Worm (Caenorhabditis elegans) whole organism, L3 larva: ENCODE data around the gene twk-43.

Source experiments
- R02D3.7 ChIP-seq: fragments of 150-350 bp; optimal IDR thresholded peaks from 2 replicates; lab custom pipeline; 2014; ENCODE audit warnings: missing biosample characterization, missing genetic modification characterization
- ZK546.5 ChIP-seq: sonication (generic microtip); optimal IDR thresholded peaks from 2 replicates; lab custom pipeline; 2017; ENCODE audit warnings: missing biosample characterization, missing genetic modification characterization
- aly-2 ChIP-seq: fragments of 150-350 bp; optimal IDR thresholded peaks from 2 replicates; lab custom pipeline; 2014; ENCODE audit warnings: missing biosample characterization, missing genetic modification characterization
- ceh-16 ChIP-seq: sonication (generic microtip); optimal IDR thresholded peaks from 2 replicates; lab custom pipeline; 2017; ENCODE audit warnings: missing biosample characterization, missing genetic modification characterization
- ceh-28 ChIP-seq: fragments of 150-350 bp; optimal IDR thresholded peaks from 2 replicates; lab custom pipeline; 2014; ENCODE audit warnings: missing biosample characterization, missing genetic modification reagents, missing genetic modification characterization
- ceh-82 ChIP-seq: fragments of 150-350 bp; optimal IDR thresholded peaks from 2 replicates; lab custom pipeline; 2014; ENCODE audit warnings: missing biosample characterization, missing genetic modification characterization
- ceh-9 ChIP-seq: sonication (generic microtip); optimal IDR thresholded peaks from 2 replicates; lab custom pipeline; 2018; ENCODE audit warnings: missing biosample characterization, missing genetic modification characterization
- daf-12 ChIP-seq: fragments of 150-350 bp; optimal IDR thresholded peaks from 2 replicates; lab custom pipeline; 2014; ENCODE audit warnings: missing biosample characterization, missing genetic modification reagents, missing genetic modification characterization
- egl-27 ChIP-seq: sonication (generic microtip); optimal IDR thresholded peaks from 4 replicates; lab custom pipeline; 2017; ENCODE audit warnings: missing biosample characterization, missing genetic modification reagents, missing genetic modification characterization
- elt-1 ChIP-seq: fragments of 150-350 bp; optimal IDR thresholded peaks from 2 replicates; lab custom pipeline; 2014; ENCODE audit warnings: missing biosample characterization, missing genetic modification characterization
- elt-2 ChIP-seq: sonication (generic microtip); optimal IDR thresholded peaks from 2 replicates; lab custom pipeline; 2016; ENCODE audit warnings: missing genetic modification reagents, mild to moderate bottlenecking, missing genetic modification characterization, missing compliant biosample characterization
- elt-3 ChIP-seq, 3 experiments: fragments of 150-350 bp in 1 of 3; sonication (generic microtip) in 2 of 3; optimal IDR thresholded peaks; 2 replicates in 2 of 3; 4 replicates in 1 of 3; lab custom pipeline; 2014 to 2017; ENCODE audit warnings: missing biosample characterization in 3 of 3, missing genetic modification characterization in 3 of 3
- eor-1 ChIP-seq, 2 experiments: fragments of 150-350 bp; optimal IDR thresholded peaks; 2 replicates each; lab custom pipeline; 2014 to 2018; ENCODE audit warnings: missing biosample characterization in 2 of 2, missing genetic modification characterization in 2 of 2
- fkh-10 ChIP-seq: sonication (generic microtip); optimal IDR thresholded peaks from 2 replicates; lab custom pipeline; 2017; ENCODE audit warnings: missing biosample characterization, missing genetic modification reagents, missing genetic modification characterization
- fkh-2 ChIP-seq: fragments of 150-350 bp; optimal IDR thresholded peaks from 2 replicates; lab custom pipeline; 2014; ENCODE audit warnings: missing biosample characterization, missing genetic modification reagents, missing genetic modification characterization
- fos-1 ChIP-seq: fragments of 150-350 bp; optimal IDR thresholded peaks from 2 replicates; lab custom pipeline; 2014; ENCODE audit warnings: missing biosample characterization, missing genetic modification characterization
- hmg-11 ChIP-seq: sonication (generic microtip); optimal IDR thresholded peaks from 2 replicates; lab custom pipeline; 2016; ENCODE audit warnings: missing genetic modification characterization, missing compliant biosample characterization
- jun-1 ChIP-seq: fragments of 150-350 bp; optimal IDR thresholded peaks from 2 replicates; lab custom pipeline; 2014; ENCODE audit warnings: missing biosample characterization, missing genetic modification reagents, missing genetic modification characterization
- lin-15B ChIP-seq: fragments of 150-350 bp; optimal IDR thresholded peaks from 2 replicates; lab custom pipeline; 2014; ENCODE audit warnings: missing biosample characterization, missing genetic modification characterization
- lin-39 ChIP-seq: fragments of 150-350 bp; optimal IDR thresholded peaks from 2 replicates; lab custom pipeline; 2018; ENCODE audit warnings: missing biosample characterization, missing genetic modification reagents, missing genetic modification characterization
- lsy-12 ChIP-seq: sonication (generic microtip); optimal IDR thresholded peaks from 2 replicates; lab custom pipeline; 2016; ENCODE audit warnings: mild to moderate bottlenecking, missing genetic modification characterization, missing compliant biosample characterization
- mdl-1 ChIP-seq: fragments of 150-350 bp; optimal IDR thresholded peaks from 2 replicates; lab custom pipeline; 2014; ENCODE audit warnings: missing biosample characterization, missing genetic modification characterization
- mml-1 ChIP-seq: fragments of 150-350 bp; sonication (generic microtip); optimal IDR thresholded peaks from 3 replicates; lab custom pipeline; 2014; ENCODE audit warnings: missing biosample characterization, missing genetic modification characterization
- nfya-1 ChIP-seq: sonication (generic microtip); optimal IDR thresholded peaks from 2 replicates; lab custom pipeline; 2017; ENCODE audit warnings: missing genetic modification characterization, mild to moderate bottlenecking, missing compliant biosample characterization, antibody characterized with exemption, moderate library complexity; ENCODE audit not compliant: insufficient read depth
- nhr-11 ChIP-seq: fragments of 150-350 bp; optimal IDR thresholded peaks from 2 replicates; lab custom pipeline; 2014; ENCODE audit warnings: missing biosample characterization, missing genetic modification characterization
- nhr-12 ChIP-seq: fragments of 150-350 bp; optimal IDR thresholded peaks from 2 replicates; lab custom pipeline; 2014; ENCODE audit warnings: missing biosample characterization, missing genetic modification characterization
- nhr-23 ChIP-seq: fragments of 150-350 bp; optimal IDR thresholded peaks from 2 replicates; lab custom pipeline; 2014; ENCODE audit warnings: missing biosample characterization, missing genetic modification reagents, missing genetic modification characterization
- nhr-237 ChIP-seq: fragments of 150-350 bp; optimal IDR thresholded peaks from 2 replicates; lab custom pipeline; 2014; ENCODE audit warnings: missing biosample characterization, missing genetic modification characterization
- nhr-25 ChIP-seq: sonication (generic microtip); optimal IDR thresholded peaks from 2 replicates; lab custom pipeline; 2017; ENCODE audit warnings: missing biosample characterization, missing genetic modification characterization
- nhr-28 ChIP-seq: fragments of 150-350 bp; optimal IDR thresholded peaks from 2 replicates; lab custom pipeline; 2014; ENCODE audit warnings: missing biosample characterization, missing genetic modification characterization
- nhr-43 ChIP-seq: sonication (generic microtip); optimal IDR thresholded peaks from 2 replicates; lab custom pipeline; 2016; ENCODE audit warnings: mild to moderate bottlenecking, missing genetic modification characterization, missing compliant biosample characterization; ENCODE audit not compliant: poor library complexity, severe bottlenecking
- nhr-67 ChIP-seq: fragments of 150-350 bp; optimal IDR thresholded peaks from 2 replicates; lab custom pipeline; 2014; ENCODE audit warnings: missing biosample characterization, missing genetic modification characterization
- nhr-76 ChIP-seq: fragments of 150-350 bp; sonication (generic microtip); optimal IDR thresholded peaks from 5 replicates; lab custom pipeline; 2014; ENCODE audit warnings: missing biosample characterization, missing genetic modification characterization
- nhr-77 ChIP-seq: fragments of 150-350 bp; optimal IDR thresholded peaks from 2 replicates; lab custom pipeline; 2014; ENCODE audit warnings: missing biosample characterization, missing genetic modification characterization
- pha-4 ChIP-seq: fragments of 150-350 bp; optimal IDR thresholded peaks from 2 replicates; lab custom pipeline; 2014; ENCODE audit warnings: missing biosample characterization, missing genetic modification reagents, missing genetic modification characterization
- pqm-1 ChIP-seq: fragments of 150-350 bp; optimal IDR thresholded peaks from 2 replicates; lab custom pipeline; 2017; ENCODE audit warnings: missing biosample characterization, missing genetic modification characterization, inconsistent platforms
- sea-2 ChIP-seq: fragments of 150-350 bp; sonication (generic microtip); optimal IDR thresholded peaks from 4 replicates; lab custom pipeline; 2014; ENCODE audit warnings: missing biosample characterization, missing genetic modification reagents, missing genetic modification characterization
- snpc-4 ChIP-seq: fragments of 150-350 bp; optimal IDR thresholded peaks from 2 replicates; lab custom pipeline; 2014; ENCODE audit warnings: missing biosample characterization, missing genetic modification characterization
- tbx-2 ChIP-seq: sonication (generic microtip); optimal IDR thresholded peaks from 2 replicates; lab custom pipeline; 2016; ENCODE audit warnings: mild to moderate bottlenecking, missing genetic modification characterization, missing compliant biosample characterization
- unc-39 ChIP-seq: sonication (generic microtip); optimal IDR thresholded peaks from 4 replicates; lab custom pipeline; 2017; ENCODE audit warnings: missing biosample characterization, missing genetic modification characterization
- ztf-11 ChIP-seq: fragments of 150-350 bp; optimal IDR thresholded peaks from 2 replicates; lab custom pipeline; 2014; ENCODE audit warnings: missing biosample characterization, missing genetic modification characterization
- ztf-4 ChIP-seq: fragments of 150-350 bp; optimal IDR thresholded peaks from 2 replicates; lab custom pipeline; 2014; ENCODE audit warnings: missing biosample characterization, missing genetic modification characterization

Gene twk-43

ce11 chrV:13374532-13374931 lies 28.5 kb downstream of the twk-43 start:
- TF ChIP-seq lin-39 (tag; lab: Kevin White, UChicago), result no peak
- no peak for TF ChIP-seq fkh-10
- TF ChIP-seq egl-27 (tag; lab: Kevin White, UChicago), result no peak
- peak; percentile 31 for TF ChIP-seq elt-2 (tag; lab: Kevin White, UChicago)
- no peak for TF ChIP-seq sea-2 (GFP tag; lab: Kevin White, UChicago)
- peak; percentile 18 for TF ChIP-seq lsy-12 (tag; lab: Kevin White, UChicago)
- peak; percentile 56 for TF ChIP-seq ceh-28 (tag; lab: Kevin White, UChicago)
- TF ChIP-seq tbx-2 (tag; lab: Kevin White, UChicago), result peak; percentile 6
- peak; percentile 93 for TF ChIP-seq nhr-25 (tag; lab: Kevin White, UChicago)
- no peak for TF ChIP-seq fkh-2 (tag; lab: Kevin White, UChicago)
- peak; percentile 95 for TF ChIP-seq nhr-23 (tag; lab: Kevin White, UChicago)
- peak; percentile 16 for TF ChIP-seq jun-1 (tag; lab: Kevin White, UChicago)
- TF ChIP-seq nhr-43 (tag; lab: Kevin White, UChicago), result peak; percentile 49
- TF ChIP-seq hmg-11 (tag; lab: Kevin White, UChicago), result no peak
- TF ChIP-seq fos-1 (tag; lab: Kevin White, UChicago), result no peak

- TF ChIP-seq ceh-28 (tag; lab: Kevin White, UChicago) (peak; percentile 18), ztf-11 (tag; lab: Kevin White, UChicago) (no peak), R02D3.7 (peak; percentile 19), nhr-77 (no peak), elt-1 (tag; lab: Kevin White, UChicago) (peak; percentile 27), fkh-10 (no peak), nhr-43 (tag; lab: Kevin White, UChicago) (peak; percentile 33), fos-1 (tag; lab: Kevin White, UChicago) (no peak), eor-1 (tag; optimal IDR thresholded peaks at IDR 0.05; lab: Kevin White, UChicago) (no peak), nfya-1 (peak; percentile 4), tbx-2 (tag; lab: Kevin White, UChicago) (no peak), nhr-67 (tag; lab: Kevin White, UChicago) (no peak), nhr-23 (tag; lab: Kevin White, UChicago) (peak; percentile 34), lin-39 (tag; lab: Kevin White, UChicago) (no peak), nhr-237 (tag; lab: Kevin White, UChicago) (no peak), sea-2 (GFP tag; lab: Kevin White, UChicago) (no peak), nhr-25 (tag; lab: Kevin White, UChicago) (peak; percentile 82), nhr-76 (tag; lab: Kevin White, UChicago) (no peak)
Observed at ce11 chrV:13375861-13376260, 29.8 kb downstream of the twk-43 start.

- TF ChIP-seq ceh-16 (tag; lab: Kevin White, UChicago) (no peak), mml-1 (tag; lab: Kevin White, UChicago) (no peak), nhr-25 (tag; lab: Kevin White, UChicago) (peak; percentile 4), pqm-1 (peak; percentile 96), jun-1 (tag; lab: Kevin White, UChicago) (peak; percentile 39), elt-2 (tag; lab: Kevin White, UChicago) (peak; percentile 99), pha-4 (tag; lab: Kevin White, UChicago) (peak; percentile 57)
- TF ChIP-seq, all 47 proteins: peak for 5
Observed at ce11 chrV:13377130-13377529, 31.1 kb downstream of the twk-43 start.

ce11 chrV:13380178-13380577 lies 34.1 kb downstream of the twk-43 start, which contains the start of gene ifbp-1:
Gene ifbp-1 (minus strand): TSS chrV:13380262.
- no peak for TF ChIP-seq ZK546.5 (tag; lab: Kevin White, UChicago)
- peak; percentile 36 for TF ChIP-seq ceh-16 (tag; lab: Kevin White, UChicago)
- TF ChIP-seq pha-4 (tag; lab: Kevin White, UChicago), result no peak
- peak in 1 of 3 experiments; percentile 67 for TF ChIP-seq elt-3 (tag; optimal IDR thresholded peaks at IDR 0.05; lab: Kevin White, UChicago)
- no peak for TF ChIP-seq egl-27 (tag; lab: Kevin White, UChicago)
- no peak for TF ChIP-seq unc-39 (tag; lab: Kevin White, UChicago)
- TF ChIP-seq nhr-28 (tag; lab: Kevin White, UChicago), result no peak
- peak; percentile 54 for TF ChIP-seq elt-1 (tag; lab: Kevin White, UChicago)
- TF ChIP-seq lin-15B, result no peak
- no peak for TF ChIP-seq fkh-10
- no peak for TF ChIP-seq ceh-9 (tag; lab: Kevin White, UChicago)
- no peak for TF ChIP-seq nhr-12 (tag; lab: Kevin White, UChicago)
- no peak for TF ChIP-seq ztf-4
- TF ChIP-seq lin-39 (tag; lab: Kevin White, UChicago), result no peak
- no peak for TF ChIP-seq elt-2 (tag; lab: Kevin White, UChicago)
- no peak for TF ChIP-seq nhr-11 (tag; lab: Kevin White, UChicago)
- TF ChIP-seq ceh-82 (tag; lab: Kevin White, UChicago), result no peak
- TF ChIP-seq nhr-237 (tag; lab: Kevin White, UChicago), result no peak
- no peak for TF ChIP-seq mml-1 (tag; lab: Kevin White, UChicago)
- peak; percentile 96 for TF ChIP-seq nhr-25 (tag; lab: Kevin White, UChicago)
- no peak for TF ChIP-seq aly-2
- TF ChIP-seq nfya-1, result no peak
- no peak for TF ChIP-seq pqm-1
- TF ChIP-seq lsy-12 (tag; lab: Kevin White, UChicago), result peak; percentile 27
- no peak for TF ChIP-seq hmg-11 (tag; lab: Kevin White, UChicago)
- TF ChIP-seq sea-2 (GFP tag; lab: Kevin White, UChicago), result no peak
- peak; percentile 16 for TF ChIP-seq tbx-2 (tag; lab: Kevin White, UChicago)
- peak; percentile 65 for TF ChIP-seq nhr-43 (tag; lab: Kevin White, UChicago)
- TF ChIP-seq fos-1 (tag; lab: Kevin White, UChicago), result no peak
- no peak for TF ChIP-seq daf-12 (tag; lab: Kevin White, UChicago)
- peak; percentile 26 for TF ChIP-seq mdl-1
- no peak for TF ChIP-seq snpc-4 (tag; lab: Kevin White, UChicago)
- peak; percentile 17 for TF ChIP-seq R02D3.7
- no peak for TF ChIP-seq fkh-2 (tag; lab: Kevin White, UChicago)
